Fruit fly (Drosophila melanogaster): Measurements from ENCODE around the gene CG6712.

The CG6712 gene

dm6 chr2L:12108779-12109564, 12.7 kb upstream of the CG6712 start, which contains the start of the genes Rab6 and Phae1 (continued):
- TF ChIP-seq B-H2 (GFP tag; optimal IDR thresholded peaks at IDR 0.05): no peak
- TF ChIP-seq CG43689 (GFP tag; IDR thresholded peaks at IDR 0.05): no peak; the same call in 1 of the 2 replicates
- TF ChIP-seq CG14050 (GFP tag; IDR thresholded peaks at IDR 0.05): no peak
- no peak for TF ChIP-seq CG17186 (GFP tag; optimal IDR thresholded peaks at IDR 0.05)
- no peak for TF ChIP-seq pb (GFP tag; optimal IDR thresholded peaks at IDR 0.05)
- TF ChIP-seq unc-4 (GFP tag; IDR thresholded peaks at IDR 0.05; ENCODE audit: partially characterized antibody): peak; percentile 83
- TF ChIP-seq Hsf (GFP tag; optimal IDR thresholded peaks at IDR 0.05): no peak
- TF ChIP-seq toy (GFP tag; IDR thresholded peaks at IDR 0.05): no peak

dm6 chr2L:12107087-12107486, 10.8 kb upstream of the CG6712 start:
- no peak for TF ChIP-seq CG31224 (GFP tag; IDR thresholded peaks at IDR 0.05)
- no peak for TF ChIP-seq tna (GFP tag; IDR thresholded peaks at IDR 0.05; ENCODE audit: partially characterized antibody)
- TF ChIP-seq nerfin-2 (GFP tag; IDR thresholded peaks at IDR 0.05; ENCODE audit: partially characterized antibody): no peak
- TF ChIP-seq ase (GFP tag; IDR thresholded peaks at IDR 0.05): no peak
- peak; percentile 10 for TF ChIP-seq sug (tag; optimal IDR thresholded peaks at IDR 0.05)
- TF ChIP-seq ttk (GFP tag; IDR thresholded peaks at IDR 0.05): no peak
- peak; percentile 21 for TF ChIP-seq kay (GFP tag; optimal IDR thresholded peaks at IDR 0.05)
- no peak for TF ChIP-seq CG14710 (tag; optimal IDR thresholded peaks at IDR 0.05)
- no peak for TF ChIP-seq CG4328 (GFP tag; optimal IDR thresholded peaks at IDR 0.05)
- TF ChIP-seq exex (tag; optimal IDR thresholded peaks at IDR 0.05): peak; percentile 31
- TF ChIP-seq hbn (GFP tag; IDR thresholded peaks at IDR 0.05; ENCODE audit: partially characterized antibody): no peak
- no peak for TF ChIP-seq CG12391 (tag; optimal IDR thresholded peaks at IDR 0.05)
- TF ChIP-seq Adf1 (GFP tag; IDR thresholded peaks at IDR 0.05): no peak
- 0 out of 2 replicates have a peak, but pooled peaks have one; percentile 34 for TF ChIP-seq GATAe (GFP tag; conservative IDR thresholded peaks at IDR 0.05)
- peak; percentile 26 for TF ChIP-seq sens (GFP tag)
- no peak for TF ChIP-seq pho (GFP tag; optimal IDR thresholded peaks at IDR 0.05)
- TF ChIP-seq CG8281 (tag; optimal IDR thresholded peaks at IDR 0.05): no peak
- peak; percentile 40 for TF ChIP-seq sd (tag; optimal IDR thresholded peaks at IDR 0.05)
- TF ChIP-seq chinmo (GFP tag; IDR thresholded peaks at IDR 0.05; ENCODE audit: partially characterized antibody): no peak
- no peak for TF ChIP-seq gsb (GFP tag; IDR thresholded peaks at IDR 0.05)
- TF ChIP-seq CG12236 (GFP tag; optimal IDR thresholded peaks at IDR 0.05): no peak
- no peak for TF ChIP-seq Nf-YB (GFP tag; optimal IDR thresholded peaks at IDR 0.05)
- no peak for TF ChIP-seq bigmax (GFP tag; optimal IDR thresholded peaks at IDR 0.05)
- TF ChIP-seq CG2120 (GFP tag; optimal IDR thresholded peaks at IDR 0.05): no peak
- no peak for TF ChIP-seq CG12769 (tag; optimal IDR thresholded peaks at IDR 0.05)
- no peak for TF ChIP-seq CG32772 (GFP tag; IDR thresholded peaks at IDR 0.05)
- no peak for TF ChIP-seq seq (GFP tag; IDR thresholded peaks at IDR 0.05)

DNA sequence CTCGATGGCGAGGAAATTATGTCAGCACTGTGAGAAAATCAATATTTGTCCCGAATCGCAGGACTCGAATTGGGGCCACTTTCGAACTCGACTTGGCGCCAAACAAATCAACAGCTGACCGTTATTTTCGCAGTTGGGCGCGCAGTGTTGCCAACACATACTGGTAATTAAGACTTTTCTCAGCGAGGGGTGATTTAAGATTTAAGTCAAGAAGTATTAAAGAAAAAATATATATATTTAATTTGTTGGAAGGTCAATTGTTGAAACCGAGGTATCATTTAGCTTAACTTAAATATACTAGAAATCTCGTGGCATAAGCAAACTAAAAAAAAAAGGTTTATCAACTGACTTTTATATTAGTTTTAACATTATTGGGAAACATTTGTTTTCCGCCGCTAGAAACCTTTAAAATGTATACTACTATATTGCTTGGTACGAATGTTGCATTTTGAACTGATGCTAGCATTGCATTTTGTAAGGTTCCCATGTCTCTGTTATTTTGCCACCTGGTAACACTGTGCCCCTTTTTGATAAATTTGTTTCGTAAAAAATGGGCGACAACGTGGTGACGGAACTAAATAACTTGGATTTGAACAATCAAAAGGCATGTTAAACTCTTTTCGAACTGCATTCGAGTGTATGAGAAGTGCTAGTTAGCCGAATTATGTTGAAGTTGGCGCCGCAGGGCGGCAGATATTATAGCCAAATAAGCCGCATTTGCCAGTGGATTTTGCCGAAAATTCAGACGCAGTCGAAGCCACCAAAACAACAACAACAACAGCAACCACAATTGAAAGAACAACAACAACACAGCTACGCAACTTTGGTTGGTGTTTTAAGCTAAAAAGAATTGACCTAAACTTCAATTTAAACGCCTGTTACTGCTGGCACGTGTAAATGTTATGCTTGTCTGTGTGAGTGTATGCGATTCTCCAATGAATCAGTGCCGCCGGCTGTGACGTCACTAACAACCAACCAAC, 7.2 kb upstream of the CG6712 start, which contains the start of the genes Patsas and ThrRS:
Gene Patsas (minus strand): TSS at position 55 of the 980 bp plus-strand sequence.
Gene ThrRS (plus strand): TSS at position 521 of the 980 bp plus-strand sequence.
- TF ChIP-seq CG12104 (GFP tag; optimal IDR thresholded peaks at IDR 0.05) (peak; percentile 80), MTF-1 (GFP tag; optimal IDR thresholded peaks at IDR 0.05; ENCODE audit: borderline replicate concordance) (peak; percentile 50), Antp (GFP tag; optimal IDR thresholded peaks at IDR 0.05) (peak; percentile 67), CG11504 (tag; optimal IDR thresholded peaks at IDR 0.05) (peak; percentile 89), gt (GFP tag; IDR thresholded peaks at IDR 0.05) (peak; percentile 53; the same call in 1 of the 2 replicates), Fer2 (tag; optimal IDR thresholded peaks at IDR 0.05) (peak; percentile 84), CG6683 (GFP tag; optimal IDR thresholded peaks at IDR 0.05) (peak; percentile 47), repo (GFP tag; optimal IDR thresholded peaks at IDR 0.05) (peak; percentile 4), CG4328 (GFP tag; optimal IDR thresholded peaks at IDR 0.05) (peak; percentile 71), ara (GFP tag; IDR thresholded peaks at IDR 0.05) (peak; percentile 78; the same call in 1 of the 2 replicates), C15 (GFP tag; IDR thresholded peaks at IDR 0.05) (peak; percentile 52; the same call in 1 of the 3 replicates), fd3F (GFP tag; optimal IDR thresholded peaks at IDR 0.05) (peak; percentile 85)

All from whole organism, embryonic.